Fruit fly (Drosophila melanogaster) whole organism, adult: ENCODE data around the gene CG15547.
A peak's percentile ranks its signal among the peaks of the same experiment; 100 is the strongest.

Experiments used
- CG12768 ChIP-seq: fragments of 200-800 bp; sonication (Bioruptor generic); optimal IDR thresholded peaks from 2 replicates; lab custom pipeline; 2017; ENCODE audit warnings: missing biosample characterization, missing genetic modification characterization, mild to moderate bottlenecking, moderate library complexity, missing genetic modification reagents
- CG1620 ChIP-seq: fragments of 200-800 bp; sonication (Bioruptor generic); optimal IDR thresholded peaks from 2 replicates; lab custom pipeline; 2016; ENCODE audit warnings: missing biosample characterization, missing genetic modification characterization
- CG33017 ChIP-seq: fragments of 200-800 bp; sonication (Bioruptor generic); optimal IDR thresholded peaks from 2 replicates; lab custom pipeline; 2018; ENCODE audit warnings: missing biosample characterization, mild to moderate bottlenecking, missing genetic modification characterization, moderate library complexity
- CG5204 ChIP-seq: fragments of 200-800 bp; sonication (Bioruptor generic); optimal IDR thresholded peaks from 2 replicates; lab custom pipeline; 2016; ENCODE audit warnings: missing biosample characterization, missing genetic modification characterization
- Clk ChIP-seq: fragments of 200-800 bp; sonication (Bioruptor generic); optimal IDR thresholded peaks from 2 replicates; lab custom pipeline; 2017; ENCODE audit warnings: missing biosample characterization, missing genetic modification characterization
- Crg-1 ChIP-seq: fragments of 200-800 bp; sonication (Bioruptor generic); optimal IDR thresholded peaks from 2 replicates; lab custom pipeline; 2016; ENCODE audit warnings: missing biosample characterization, missing genetic modification characterization
- Mnt ChIP-seq: fragments of 200-800 bp; sonication (Bioruptor generic); optimal IDR thresholded peaks from 2 replicates; lab custom pipeline; 2016; ENCODE audit warnings: missing biosample characterization, mild to moderate bottlenecking, missing genetic modification characterization
- cic ChIP-seq: fragments of 200-800 bp; sonication (Bioruptor generic); optimal IDR thresholded peaks from 2 replicates; lab custom pipeline; 2017; ENCODE audit warnings: missing biosample characterization, mild to moderate bottlenecking, missing genetic modification characterization, moderate library complexity
- kay ChIP-seq: fragments of 200-800 bp; sonication (Bioruptor generic); peaks from one replicate; lab custom pipeline; 2016; ENCODE audit warnings: missing biosample characterization, missing genetic modification characterization, borderline replicate concordance
- ovo ChIP-seq: fragments of 200-800 bp; sonication (Bioruptor generic); optimal IDR thresholded peaks from 2 replicates; lab custom pipeline; 2016; ENCODE audit warnings: missing biosample characterization, missing genetic modification characterization
- pad ChIP-seq: fragments of 200-800 bp; sonication (Bioruptor generic); optimal IDR thresholded peaks from 3 replicates; lab custom pipeline; 2017; ENCODE audit warnings: missing biosample characterization, missing genetic modification characterization, mild to moderate bottlenecking, moderate library complexity, missing genetic modification reagents
- tj ChIP-seq: fragments of 200-800 bp; sonication (Bioruptor generic); optimal IDR thresholded peaks from 3 replicates; lab custom pipeline; 2017; ENCODE audit warnings: missing biosample characterization, mild to moderate bottlenecking, missing genetic modification characterization, moderate library complexity
- toe ChIP-seq: fragments of 200-800 bp; sonication (Bioruptor generic); optimal IDR thresholded peaks from 2 replicates; lab custom pipeline; 2016; ENCODE audit warnings: missing biosample characterization, missing genetic modification characterization

dm6 chr3R:30888550-30889259, 5.4 kb upstream of the CG15547 start, which contains the start of gene Sap-r:
- TF ChIP-seq tj (GFP tag; lab: Kevin White, UChicago): peak; percentile 58
- peak; percentile 17 for TF ChIP-seq ovo
- TF ChIP-seq Clk (GFP tag; lab: Kevin White, UChicago): no peak
- TF ChIP-seq CG33017 (tag; lab: Kevin White, UChicago): no peak
- TF ChIP-seq Crg-1 (GFP tag; lab: Kevin White, UChicago): no peak
- no peak for TF ChIP-seq pad
- no peak for TF ChIP-seq kay (GFP tag; lab: Kevin White, UChicago)
- no peak for TF ChIP-seq CG5204
- peak; percentile 14 for TF ChIP-seq CG1620
- TF ChIP-seq Mnt (GFP tag; lab: Kevin White, UChicago): no peak
- TF ChIP-seq CG12768 (GFP tag; lab: Kevin White, UChicago): no peak
- TF ChIP-seq cic (GFP tag; lab: Kevin White, UChicago): no peak
- TF ChIP-seq toe (GFP tag; lab: Kevin White, UChicago): no peak
